Fruit fly (Drosophila melanogaster): ENCODE measurements around the gene CG15186.
A peak's percentile ranks its signal among the peaks of the same experiment; 100 is the strongest.

CG15186 gene

dm6 chr3R:6460589-6461141 lies 17.4 kb upstream of the CG15186 start:
- no peak for TF ChIP-seq CG8478 (optimal IDR thresholded peaks at IDR 0.05)

DNA sequence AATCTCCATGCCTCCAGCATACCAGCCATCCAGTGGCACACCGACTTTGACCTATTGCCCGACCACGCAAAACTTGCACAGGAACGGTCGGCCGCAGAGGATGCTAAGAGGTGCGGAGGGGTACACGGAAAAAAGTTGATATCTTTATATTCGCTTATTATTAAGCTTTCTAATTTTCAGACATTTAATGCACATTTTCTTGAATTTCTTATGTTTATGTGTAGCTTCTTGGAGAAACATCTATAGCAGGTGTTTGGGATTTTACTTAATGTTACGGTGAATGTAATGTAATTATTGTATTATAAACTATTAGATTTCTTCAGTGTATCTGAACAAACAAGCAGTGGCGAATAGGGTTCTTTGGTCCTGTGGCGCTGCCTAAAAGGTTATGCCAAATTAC lies 15.1 kb upstream of the CG15186 start:
- TF ChIP-seq EcR (GFP tag; optimal IDR thresholded peaks at IDR 0.05), result no peak
- no peak for TF ChIP-seq psq (optimal IDR thresholded peaks at IDR 0.05)
- TF ChIP-seq Dll (optimal IDR thresholded peaks at IDR 0.05), result no peak
- no peak for TF ChIP-seq usp (GFP tag; optimal IDR thresholded peaks at IDR 0.05)
- TF ChIP-seq CG8478 (optimal IDR thresholded peaks at IDR 0.05), result no peak
- no peak for TF ChIP-seq pan (optimal IDR thresholded peaks at IDR 0.05)

DNA sequence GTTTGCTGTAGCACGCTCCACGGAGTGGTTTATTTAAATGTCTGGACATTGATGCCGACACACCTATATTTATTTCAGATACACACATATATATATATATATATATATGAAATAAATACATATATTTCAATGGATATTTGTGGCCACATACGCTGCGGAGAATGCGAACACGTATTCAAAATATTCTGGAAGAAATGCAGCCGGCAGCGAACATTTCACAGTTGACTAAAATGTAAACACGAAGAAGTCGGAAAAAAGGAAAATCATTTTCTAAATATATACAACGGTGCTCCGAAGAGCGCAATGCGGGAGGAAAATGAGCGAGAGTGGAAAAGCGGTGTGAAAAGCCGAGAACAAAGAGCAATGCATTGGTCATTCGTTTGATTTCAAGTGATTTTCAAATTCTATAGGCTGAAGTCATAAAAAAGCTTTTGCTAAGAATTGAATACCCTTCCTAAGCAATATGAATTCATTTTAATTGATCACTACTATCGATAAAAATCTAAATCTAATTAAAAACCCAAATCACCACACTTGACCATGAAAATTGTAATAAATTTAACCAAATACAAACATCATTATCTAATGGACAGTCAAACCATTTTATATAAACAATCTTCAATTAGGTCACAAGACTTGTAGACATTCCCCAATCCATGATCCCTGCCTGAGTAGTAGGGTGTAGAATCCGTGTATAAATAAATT lies 10.3 kb upstream of the CG15186 start:
- no peak for TF ChIP-seq EcR (GFP tag; optimal IDR thresholded peaks at IDR 0.05)
- no peak for TF ChIP-seq psq (optimal IDR thresholded peaks at IDR 0.05)
- TF ChIP-seq pan (optimal IDR thresholded peaks at IDR 0.05), result no peak
- TF ChIP-seq CG8478 (optimal IDR thresholded peaks at IDR 0.05), result no peak
- TF ChIP-seq usp (GFP tag; optimal IDR thresholded peaks at IDR 0.05), result no peak
- TF ChIP-seq Dll (optimal IDR thresholded peaks at IDR 0.05), result no peak

- no peak for TF ChIP-seq pan (optimal IDR thresholded peaks at IDR 0.05)
- TF ChIP-seq usp (GFP tag; optimal IDR thresholded peaks at IDR 0.05), result no peak
- no peak for TF ChIP-seq Dll (optimal IDR thresholded peaks at IDR 0.05)
- no peak for TF ChIP-seq CG8478 (optimal IDR thresholded peaks at IDR 0.05)
- TF ChIP-seq psq (optimal IDR thresholded peaks at IDR 0.05), result no peak
- TF ChIP-seq EcR (GFP tag; optimal IDR thresholded peaks at IDR 0.05), result no peak
Measured at dm6 chr3R:6468351-6468685, 9.8 kb upstream of the CG15186 start, which contains the start of gene Neurochondrin. TSS of gene Neurochondrin (plus strand) at chr3R:6468437.

dm6 chr3R:6474430-6474829 lies 3.7 kb upstream of the CG15186 start:
- TF ChIP-seq psq (optimal IDR thresholded peaks at IDR 0.05), result no peak
- peak; percentile 17 for TF ChIP-seq Dll (optimal IDR thresholded peaks at IDR 0.05)
- no peak for TF ChIP-seq pan (optimal IDR thresholded peaks at IDR 0.05)
- no peak for TF ChIP-seq usp (GFP tag; optimal IDR thresholded peaks at IDR 0.05)
- TF ChIP-seq CG8478 (optimal IDR thresholded peaks at IDR 0.05), result no peak

dm6 chr3R:6476429-6476828 lies 1.7 kb upstream of the CG15186 start:
- TF ChIP-seq usp (GFP tag; optimal IDR thresholded peaks at IDR 0.05) (no peak), EcR (GFP tag; optimal IDR thresholded peaks at IDR 0.05) (no peak), CG8478 (optimal IDR thresholded peaks at IDR 0.05) (no peak), Dll (optimal IDR thresholded peaks at IDR 0.05) (no peak), pan (optimal IDR thresholded peaks at IDR 0.05) (no peak), psq (optimal IDR thresholded peaks at IDR 0.05) (no peak)

DNA sequence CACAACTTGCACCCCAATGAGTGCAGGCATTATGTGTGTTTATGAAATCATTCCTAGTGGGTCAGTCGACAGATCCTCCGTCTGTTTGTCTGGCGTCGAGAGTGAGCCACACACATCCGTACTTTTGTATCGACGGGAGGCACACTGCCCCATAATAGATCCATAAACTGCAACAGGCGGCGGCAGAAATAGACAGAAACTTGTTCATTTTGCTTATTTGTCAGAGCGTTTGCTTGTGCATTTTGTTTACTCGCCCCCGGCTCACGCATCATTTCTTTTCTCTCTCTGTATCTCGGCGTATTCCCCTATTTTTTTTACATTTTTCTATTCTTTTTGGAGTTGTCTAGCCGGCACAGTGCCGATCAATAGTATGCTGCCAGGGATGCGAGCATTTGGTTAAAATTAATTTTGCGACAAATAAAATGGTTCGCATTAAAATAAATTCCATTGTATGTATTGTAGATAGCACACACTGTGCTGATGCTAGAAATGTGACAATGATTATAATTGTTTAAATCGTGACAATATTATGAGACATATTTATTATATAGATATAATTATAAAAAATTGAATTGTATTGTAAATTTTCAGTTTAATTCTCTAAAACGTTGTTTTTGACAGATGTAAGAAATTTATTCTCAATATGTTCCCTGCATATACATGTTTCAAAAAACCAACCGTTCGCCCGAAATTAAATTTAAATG lies 3.8 kb downstream of the CG15186 start:
- no peak for TF ChIP-seq CG8478 (optimal IDR thresholded peaks at IDR 0.05)

- TF ChIP-seq psq (optimal IDR thresholded peaks at IDR 0.05), result no peak
- TF ChIP-seq EcR (GFP tag; optimal IDR thresholded peaks at IDR 0.05), result no peak
- TF ChIP-seq usp (GFP tag; optimal IDR thresholded peaks at IDR 0.05), result no peak
- TF ChIP-seq Dll (optimal IDR thresholded peaks at IDR 0.05), result no peak
- TF ChIP-seq CG8478 (optimal IDR thresholded peaks at IDR 0.05), result no peak
Measured at dm6 chr3R:6495938-6496337, 17.8 kb downstream of the CG15186 start.

- TF ChIP-seq Dll (optimal IDR thresholded peaks at IDR 0.05), result no peak
- TF ChIP-seq psq (optimal IDR thresholded peaks at IDR 0.05), result no peak
- TF ChIP-seq EcR (GFP tag; optimal IDR thresholded peaks at IDR 0.05), result no peak
- TF ChIP-seq CG8478 (optimal IDR thresholded peaks at IDR 0.05), result no peak
- TF ChIP-seq usp (GFP tag; optimal IDR thresholded peaks at IDR 0.05), result no peak
- TF ChIP-seq pan (optimal IDR thresholded peaks at IDR 0.05), result no peak
Measured at dm6 chr3R:6504408-6504807, 26.3 kb downstream of the CG15186 start.

dm6 chr3R:6527208-6527607 lies 49.1 kb downstream of the CG15186 start, which contains the start of gene CG15185:
TSS of gene CG15185 (plus strand) at chr3R:6527508.
- TF ChIP-seq usp (GFP tag; optimal IDR thresholded peaks at IDR 0.05) (no peak), CG8478 (optimal IDR thresholded peaks at IDR 0.05) (no peak), Dll (optimal IDR thresholded peaks at IDR 0.05) (no peak), EcR (GFP tag; optimal IDR thresholded peaks at IDR 0.05) (no peak), psq (optimal IDR thresholded peaks at IDR 0.05) (no peak), pan (optimal IDR thresholded peaks at IDR 0.05) (no peak)

- TF ChIP-seq psq (optimal IDR thresholded peaks at IDR 0.05) (no peak), Dll (optimal IDR thresholded peaks at IDR 0.05) (no peak), usp (GFP tag; optimal IDR thresholded peaks at IDR 0.05) (no peak), EcR (GFP tag; optimal IDR thresholded peaks at IDR 0.05) (no peak), CG8478 (optimal IDR thresholded peaks at IDR 0.05) (no peak), pan (optimal IDR thresholded peaks at IDR 0.05) (no peak)
Measured at dm6 chr3R:6534059-6534458, 55.9 kb downstream of the CG15186 start.

Data from whole organism.